Worm (Caenorhabditis elegans): ENCODE measurements around the gene C02B8.6.

- TF ChIP-seq aly-1 (tag; optimal IDR thresholded peaks at IDR 0.05) (no peak), F13C5.2 (tag; optimal IDR thresholded peaks at IDR 0.05) (no peak), ama-1 (optimal IDR thresholded peaks at IDR 0.05) (no peak), ceh-36 (tag; optimal IDR thresholded peaks at IDR 0.05) (no peak), ceh-13 (GFP tag; optimal IDR thresholded peaks at IDR 0.05) (no peak), flt-1 (GFP tag; IDR thresholded peaks at IDR 0.05) (no peak), pes-1 (GFP tag; IDR thresholded peaks at IDR 0.05) (no peak), tra-4 (tag; optimal IDR thresholded peaks at IDR 0.05) (no peak), tbx-37 (GFP tag; conservative IDR thresholded peaks at IDR 0.05) (no peak), hmg-4 (GFP tag; optimal IDR thresholded peaks at IDR 0.05) (no peak), hnd-1 (tag; optimal IDR thresholded peaks at IDR 0.05) (no peak), B0310.2 (tag; optimal IDR thresholded peaks at IDR 0.05) (no peak)
Measured at ce11 chrX:8089266-8089909, 46.7 kb downstream of the C02B8.6 start.

Measured in whole organism, early embryonic.